Worm (Caenorhabditis elegans) whole organism, young adult: ENCODE measurements around the gene pqn-76.

Experiments
- F10E7.11 ChIP-seq: sonication (generic microtip); optimal IDR thresholded peaks from 2 replicates; lab custom pipeline; 2017; ENCODE audit warnings: mild to moderate bottlenecking, missing genetic modification characterization, moderate library complexity, missing compliant biosample characterization
- F52B5.7 ChIP-seq: sonication (generic microtip); optimal IDR thresholded peaks from 2 replicates; lab custom pipeline; 2016; ENCODE audit warnings: mild to moderate bottlenecking, missing genetic modification characterization, missing compliant biosample characterization
- egrh-3 ChIP-seq: fragments of 200-800 bp; sonication (Bioruptor generic); IDR thresholded peaks from 2 replicates; pipeline ENCODE4 v1.3.6; 2022; ENCODE audit warnings: missing genetic modification reagents, missing genetic modification characterization, missing compliant biosample characterization
- fkh-3 ChIP-seq: sonication (generic microtip); optimal IDR thresholded peaks from 2 replicates; lab custom pipeline; 2016; ENCODE audit warnings: mild to moderate bottlenecking, missing genetic modification characterization, missing compliant biosample characterization
- lag-1 ChIP-seq: fragments of 200-800 bp; sonication (Bioruptor generic); IDR thresholded peaks from 2 replicates; pipeline ENCODE4 v1.3.6; 2022; ENCODE audit warnings: missing genetic modification reagents, missing genetic modification characterization, missing compliant biosample characterization
- lir-1 ChIP-seq: fragments of 200-800 bp; sonication (Bioruptor generic); conservative IDR thresholded peaks from 2 replicates; pipeline ENCODE4 v1.3.6; 2022; ENCODE audit warnings: missing genetic modification reagents, missing genetic modification characterization, missing compliant biosample characterization
- mel-28 ChIP-seq: sonication (generic microtip); optimal IDR thresholded peaks from 2 replicates; lab custom pipeline; 2016; ENCODE audit warnings: borderline replicate concordance, mild to moderate bottlenecking, missing genetic modification characterization, missing compliant biosample characterization
- nfyb-1 ChIP-seq: fragments of 200-800 bp; sonication (Bioruptor generic); IDR thresholded peaks from 2 replicates; pipeline ENCODE4 v1.3.6; 2022; ENCODE audit warnings: missing genetic modification reagents, missing genetic modification characterization, missing compliant biosample characterization
- sdz-38 ChIP-seq: sonication (generic microtip); optimal IDR thresholded peaks from 2 replicates; lab custom pipeline; 2016; ENCODE audit warnings: missing genotype, missing genetic modification characterization, missing compliant biosample characterization
- sea-2 ChIP-seq: fragments of 200-800 bp; sonication (Bioruptor generic); IDR thresholded peaks from 2 replicates; pipeline ENCODE4 v1.3.6; 2022; ENCODE audit warnings: missing genetic modification characterization, missing compliant biosample characterization
- ztf-18 ChIP-seq: sonication (generic microtip); optimal IDR thresholded peaks from 2 replicates; lab custom pipeline; 2016; ENCODE audit warnings: missing genotype, mild to moderate bottlenecking, missing genetic modification characterization, missing compliant biosample characterization

The pqn-76 gene

ce11 chrIV:15617667-15618066, 38.8 kb downstream of the pqn-76 start:
- TF ChIP-seq mel-28 (tag; lab: Kevin White, UChicago) (no peak), F52B5.7 (tag; lab: Kevin White, UChicago) (no peak), sea-2 (GFP tag; lab: Robert Waterston, UW) (no peak), fkh-3 (tag; lab: Kevin White, UChicago) (no peak), sdz-38 (tag; lab: Kevin White, UChicago) (no peak), nfyb-1 (no peak), lir-1 (GFP tag; lab: Robert Waterston, UW) (no peak), ztf-18 (tag; lab: Kevin White, UChicago) (no peak), F10E7.11 (tag; lab: Kevin White, UChicago) (no peak), lag-1 (GFP tag; lab: Robert Waterston, UW) (no peak), egrh-3 (GFP tag; lab: Robert Waterston, UW) (no peak)
